Worm (Caenorhabditis elegans): ENCODE results near the gene imb-2.

imb-2 gene

DNA sequence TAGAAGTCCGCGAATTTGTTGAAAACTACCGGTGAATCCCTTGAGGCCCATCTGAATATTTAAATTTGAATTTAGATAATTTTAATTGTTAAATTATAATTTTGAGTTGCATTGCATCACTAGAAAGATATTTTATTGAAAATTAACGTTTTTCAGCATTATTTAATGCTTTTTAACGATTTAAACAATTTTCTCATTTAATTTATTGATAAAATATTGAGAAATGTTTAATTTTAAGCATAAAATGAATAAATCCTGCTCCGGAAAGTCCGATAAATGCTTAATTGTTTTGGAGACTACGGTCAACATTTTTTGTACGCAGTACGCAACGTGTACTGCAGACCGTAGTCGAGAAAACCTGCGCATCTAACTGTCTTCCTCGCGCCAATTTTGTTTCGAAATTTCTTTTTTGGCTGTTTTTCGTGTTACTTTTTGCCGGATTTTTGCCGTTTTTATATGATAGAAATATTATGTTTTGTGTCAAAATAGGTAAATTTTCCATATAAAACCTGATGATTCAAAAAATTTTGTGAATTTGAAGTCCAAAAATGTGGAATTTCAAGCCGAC lies 16.1 kb upstream of the imb-2 start, which contains the start of the genes Y54G11A.17, lin-7 and elof-1 (continued):
- no peak for TF ChIP-seq unc-86 (tag; optimal IDR thresholded peaks at IDR 0.05)
- TF ChIP-seq unc-3 (GFP tag; conservative IDR thresholded peaks at IDR 0.05): no peak; the same call in 1 of the 2 replicates
- TF ChIP-seq unc-3 (tag; optimal IDR thresholded peaks at IDR 0.05): no peak
- TF ChIP-seq sox-4 (tag; optimal IDR thresholded peaks at IDR 0.05): peak; percentile 32
- no peak for TF ChIP-seq ref-2 (tag; optimal IDR thresholded peaks at IDR 0.05)
- TF ChIP-seq ceh-30 (tag; optimal IDR thresholded peaks at IDR 0.05): no peak
- no peak for TF ChIP-seq eyg-1 (tag; optimal IDR thresholded peaks at IDR 0.05)
- no peak for TF ChIP-seq syd-9 (tag; optimal IDR thresholded peaks at IDR 0.05)
- peak; percentile 92 for TF ChIP-seq nfya-1 (tag; optimal IDR thresholded peaks at IDR 0.05)
- peak; percentile 88 for TF ChIP-seq ceh-31 (tag; optimal IDR thresholded peaks at IDR 0.05)
- no peak for TF ChIP-seq C38D4.7 (GFP tag; optimal IDR thresholded peaks at IDR 0.05)
- TF ChIP-seq hlh-13 (GFP tag; optimal IDR thresholded peaks at IDR 0.05): no peak
- TF ChIP-seq lin-11 (tag; optimal IDR thresholded peaks at IDR 0.05): no peak
- no peak for TF ChIP-seq C08G9.2 (tag; optimal IDR thresholded peaks at IDR 0.05)
- TF ChIP-seq elt-2 (tag; optimal IDR thresholded peaks at IDR 0.05): peak; percentile 49
- no peak for TF ChIP-seq pat-9 (tag; optimal IDR thresholded peaks at IDR 0.05)
- TF ChIP-seq pag-3 (tag; optimal IDR thresholded peaks at IDR 0.05; ENCODE audit: borderline replicate concordance): no peak
- TF ChIP-seq ceh-18 (tag; optimal IDR thresholded peaks at IDR 0.05): peak; percentile 47
- TF ChIP-seq pros-1 (tag; optimal IDR thresholded peaks at IDR 0.05): no peak
- TF ChIP-seq ceh-14 (tag; optimal IDR thresholded peaks at IDR 0.05): no peak
- TF ChIP-seq ceh-9 (tag; optimal IDR thresholded peaks at IDR 0.05): no peak
- peak; percentile 11 for TF ChIP-seq dve-1 (tag; optimal IDR thresholded peaks at IDR 0.05)
- TF ChIP-seq ceh-19 (GFP tag; optimal IDR thresholded peaks at IDR 0.05): peak; percentile 18
- peak; percentile 55 for TF ChIP-seq tbx-2 (tag; optimal IDR thresholded peaks at IDR 0.05)
- no peak for TF ChIP-seq hlh-15 (tag; optimal IDR thresholded peaks at IDR 0.05)
- no peak for TF ChIP-seq sox-2 (GFP tag; IDR thresholded peaks at IDR 0.05)
- TF ChIP-seq hlh-30 (tag; optimal IDR thresholded peaks at IDR 0.05; ENCODE audit: insufficient read depth): peak; percentile 31
- TF ChIP-seq madf-2 (tag; optimal IDR thresholded peaks at IDR 0.05): peak; percentile 5
- TF ChIP-seq sdc-2 (tag; optimal IDR thresholded peaks at IDR 0.05): no peak
- TF ChIP-seq unc-42 (tag; optimal IDR thresholded peaks at IDR 0.05): peak; percentile 78
- TF ChIP-seq ahr-1 (tag; optimal IDR thresholded peaks at IDR 0.05): no peak
- no peak for TF ChIP-seq zip-5 (tag; optimal IDR thresholded peaks at IDR 0.05)
- TF ChIP-seq lim-6 (tag; optimal IDR thresholded peaks at IDR 0.05): no peak
- no peak for TF ChIP-seq npax-4 (tag; optimal IDR thresholded peaks at IDR 0.05)

DNA sequence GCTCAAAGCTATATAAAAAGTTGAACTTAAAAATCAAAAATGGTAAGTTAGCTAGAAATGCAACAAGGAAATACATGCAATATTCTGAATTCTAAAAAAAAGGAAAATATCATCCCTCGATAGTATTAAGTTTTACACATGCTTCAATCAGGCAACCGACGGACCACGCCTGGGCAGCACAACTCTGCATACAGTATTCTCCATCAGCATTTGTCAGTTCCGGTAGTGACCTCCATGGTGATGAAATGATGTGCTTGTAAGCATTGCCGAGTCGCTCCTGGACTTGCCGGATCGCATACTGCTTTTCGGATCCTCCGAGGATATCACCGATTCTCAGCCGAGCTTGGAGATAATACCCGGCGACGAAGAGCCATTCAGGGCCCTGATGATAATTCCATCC lies 14.7 kb upstream of the imb-2 start:
- TF ChIP-seq pat-9 (tag; optimal IDR thresholded peaks at IDR 0.05): no peak
- TF ChIP-seq ceh-34 (tag; optimal IDR thresholded peaks at IDR 0.05): no peak

DNA sequence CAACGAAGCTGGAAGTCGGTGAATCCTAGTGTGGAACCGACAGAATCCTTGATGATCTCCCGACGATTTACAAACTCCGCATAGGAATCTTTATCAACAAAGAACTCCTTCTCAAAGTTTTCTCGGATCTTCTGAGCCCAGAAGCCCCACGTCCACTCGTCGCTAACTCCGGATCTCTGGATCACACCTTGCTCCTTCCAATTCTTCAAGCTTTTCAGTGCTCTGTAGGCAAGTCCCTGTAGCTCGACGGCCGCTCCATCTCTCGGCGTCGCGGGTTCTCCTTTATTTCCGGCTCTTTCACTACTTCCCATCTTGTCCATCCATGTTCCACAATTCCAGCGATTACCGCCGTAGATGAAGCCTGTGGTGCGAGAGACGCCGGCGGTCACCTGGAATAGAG lies 14.1 kb upstream of the imb-2 start:
- TF ChIP-seq ceh-2 (tag; optimal IDR thresholded peaks at IDR 0.05) (no peak), unc-42 (tag; optimal IDR thresholded peaks at IDR 0.05) (no peak), rnt-1 (tag; optimal IDR thresholded peaks at IDR 0.05) (no peak), sox-4 (tag; optimal IDR thresholded peaks at IDR 0.05) (no peak), hlh-6 (tag; optimal IDR thresholded peaks at IDR 0.05) (no peak), unc-55 (GFP tag; optimal IDR thresholded peaks at IDR 0.05) (no peak), pqm-1 (tag; optimal IDR thresholded peaks at IDR 0.05) (no peak), npax-4 (tag; optimal IDR thresholded peaks at IDR 0.05) (no peak), ceh-24 (tag; optimal IDR thresholded peaks at IDR 0.05) (no peak), lim-6 (tag; optimal IDR thresholded peaks at IDR 0.05) (no peak), ceh-31 (tag; optimal IDR thresholded peaks at IDR 0.05) (no peak), ama-1 (optimal IDR thresholded peaks at IDR 0.05) (no peak), tbx-7 (tag; optimal IDR thresholded peaks at IDR 0.05) (no peak), dve-1 (tag; optimal IDR thresholded peaks at IDR 0.05) (no peak), ceh-30 (tag; optimal IDR thresholded peaks at IDR 0.05) (no peak), nhr-11 (tag; optimal IDR thresholded peaks at IDR 0.05) (no peak), unc-86 (tag; optimal IDR thresholded peaks at IDR 0.05) (no peak), ceh-18 (tag; optimal IDR thresholded peaks at IDR 0.05) (no peak), madf-2 (tag; optimal IDR thresholded peaks at IDR 0.05) (no peak), fkh-6 (tag; optimal IDR thresholded peaks at IDR 0.05) (no peak)
